Worm (Caenorhabditis elegans): ENCODE measurements around the gene trpp-12.

trpp-12 gene

ce11 chrX:2368042-2368814 lies 41.3 kb upstream of the trpp-12 start (continued):
- TF ChIP-seq nhr-25 (tag; optimal IDR thresholded peaks at IDR 0.05; ENCODE audit: borderline replicate concordance, insufficient read depth): peak; percentile 74
- TF ChIP-seq Y5F2A.4 (GFP tag; optimal IDR thresholded peaks at IDR 0.05): no peak
- TF ChIP-seq lsy-2 (tag; optimal IDR thresholded peaks at IDR 0.05): peak in 1 of 2 experiments; percentile 15
- TF ChIP-seq hlh-11 (tag; optimal IDR thresholded peaks at IDR 0.05): peak; percentile 32
- peak; percentile 24 for TF ChIP-seq mxl-3 (GFP tag; optimal IDR thresholded peaks at IDR 0.05)
- TF ChIP-seq nhr-28 (tag; optimal IDR thresholded peaks at IDR 0.05): peak; percentile 42
- TF ChIP-seq ZK546.5 (tag; optimal IDR thresholded peaks at IDR 0.05): no peak

ce11 chrX:2369073-2369472 lies 40.4 kb upstream of the trpp-12 start:
- TF ChIP-seq T20F7.1 (GFP tag; optimal IDR thresholded peaks at IDR 0.05): no peak
- TF ChIP-seq dve-1 (tag; optimal IDR thresholded peaks at IDR 0.05; ENCODE audit: insufficient read depth): peak; percentile 29
- TF ChIP-seq php-3 (GFP tag; IDR thresholded peaks at IDR 0.05): 0 out of 2 replicates have a peak, but pooled peaks have one; percentile 23
- no peak for TF ChIP-seq daf-16 (GFP tag; optimal IDR thresholded peaks at IDR 0.05)
- peak; percentile 89 for TF ChIP-seq daf-16 (tag; optimal IDR thresholded peaks at IDR 0.05)
- no peak for TF ChIP-seq daf-8 (GFP tag; IDR thresholded peaks at IDR 0.05)

- TF ChIP-seq snpc-1.2 (GFP tag; IDR thresholded peaks at IDR 0.05) (no peak), hmg-1.1 (GFP tag; IDR thresholded peaks at IDR 0.05) (no peak), tag-97 (GFP tag; IDR thresholded peaks at IDR 0.05) (no peak), lsy-2 (tag; optimal IDR thresholded peaks at IDR 0.05) (no peak), rbr-2 (tag; optimal IDR thresholded peaks at IDR 0.05) (no peak), ceh-62 (tag; optimal IDR thresholded peaks at IDR 0.05) (no peak), ceh-44 (GFP tag; IDR thresholded peaks at IDR 0.05) (no peak), mes-2 (tag; optimal IDR thresholded peaks at IDR 0.05; ENCODE audit: poor library complexity, severe bottlenecking) (peak; percentile 3), egl-27 (tag; optimal IDR thresholded peaks at IDR 0.05) (no peak), T26A8.4 (GFP tag; IDR thresholded peaks at IDR 0.05) (no peak), daf-8 (GFP tag; IDR thresholded peaks at IDR 0.05) (no peak), mxl-2 (GFP tag; conservative IDR thresholded peaks at IDR 0.05) (no peak), dve-1 (tag; optimal IDR thresholded peaks at IDR 0.05; ENCODE audit: insufficient read depth) (peak; percentile 39), attf-4 (tag; optimal IDR thresholded peaks at IDR 0.05) (no peak), nhr-28 (tag; optimal IDR thresholded peaks at IDR 0.05) (peak; percentile 54), php-3 (GFP tag; IDR thresholded peaks at IDR 0.05) (peak; percentile 43; the same call in 1 of the 2 replicates), nhr-237 (tag; optimal IDR thresholded peaks at IDR 0.05) (no peak), lin-38 (GFP tag; IDR thresholded peaks at IDR 0.05) (no peak), pqm-1 (tag; optimal IDR thresholded peaks at IDR 0.05) (peak; percentile 82), mxl-3 (GFP tag; optimal IDR thresholded peaks at IDR 0.05) (peak; percentile 38), daf-16 (GFP tag; optimal IDR thresholded peaks at IDR 0.05) (no peak), daf-16 (tag; optimal IDR thresholded peaks at IDR 0.05) (peak; percentile 72), hlh-11 (tag; optimal IDR thresholded peaks at IDR 0.05) (peak; percentile 38), lim-7 (GFP tag; IDR thresholded peaks at IDR 0.05) (no peak), nhr-77 (tag; optimal IDR thresholded peaks at IDR 0.05) (no peak), jun-1 (tag; optimal IDR thresholded peaks at IDR 0.05) (no peak), Y48G9A.11 (GFP tag; IDR thresholded peaks at IDR 0.05) (no peak), F44E2.7 (GFP tag; IDR thresholded peaks at IDR 0.05) (no peak)
These were observed 38.8 kb upstream of the trpp-12 start for ce11 chrX:2370655-2371054.

- TF ChIP-seq arid-1 (GFP tag; conservative IDR thresholded peaks at IDR 0.05): no peak
- no peak for TF ChIP-seq D1046.2 (GFP tag; IDR thresholded peaks at IDR 0.05)
- TF ChIP-seq ctbp-1 (GFP tag; IDR thresholded peaks at IDR 0.05): no peak
- no peak for TF ChIP-seq dmd-9 (GFP tag; IDR thresholded peaks at IDR 0.05)
- no peak for TF ChIP-seq nhr-41 (GFP tag; IDR thresholded peaks at IDR 0.05)
- no peak for TF ChIP-seq madf-9 (GFP tag; conservative IDR thresholded peaks at IDR 0.05)
- no peak for TF ChIP-seq Y48G9A.11 (GFP tag; IDR thresholded peaks at IDR 0.05)
- TF ChIP-seq aha-1 (tag): peak; percentile 79
- TF ChIP-seq nhr-10 (tag; optimal IDR thresholded peaks at IDR 0.05): no peak
- TF ChIP-seq mxl-3 (GFP tag; optimal IDR thresholded peaks at IDR 0.05): peak; percentile 52
- no peak for TF ChIP-seq egl-27 (tag; optimal IDR thresholded peaks at IDR 0.05)
- TF ChIP-seq R02D3.7 (tag; optimal IDR thresholded peaks at IDR 0.05): no peak
- TF ChIP-seq nhr-48 (tag; optimal IDR thresholded peaks at IDR 0.05): no peak
- TF ChIP-seq saeg-2 (GFP tag; IDR thresholded peaks at IDR 0.05): no peak
- TF ChIP-seq nhr-77 (tag; optimal IDR thresholded peaks at IDR 0.05): peak; percentile 21
- TF ChIP-seq nhr-28 (tag; optimal IDR thresholded peaks at IDR 0.05): peak; percentile 65
- no peak for TF ChIP-seq zip-2 (tag; optimal IDR thresholded peaks at IDR 0.05)
- TF ChIP-seq mes-2 (tag; optimal IDR thresholded peaks at IDR 0.05; ENCODE audit: poor library complexity, severe bottlenecking): peak; percentile 61
- peak; percentile 69 for TF ChIP-seq hlh-11 (tag; optimal IDR thresholded peaks at IDR 0.05)
These were observed 37.4 kb upstream of the trpp-12 start for ce11 chrX:2372134-2372533.
